Worm (Caenorhabditis elegans): ENCODE results near the gene Y55B1BL.2.

The Y55B1BL.2 gene

ce11 chrIII:402168-402813 lies at the start of gene Y55B1BL.2, which contains the start of gene Y55B1BL.1:
Gene Y55B1BL.2 (plus strand): TSS chrIII:402763.
Gene Y55B1BL.1 (plus strand): TSS chrIII:402384.
- TF ChIP-seq mbf-1 (tag; optimal IDR thresholded peaks at IDR 0.05) (no peak), ztf-11 (tag; optimal IDR thresholded peaks at IDR 0.05) (no peak), nhr-25 (tag; optimal IDR thresholded peaks at IDR 0.05) (peak; percentile 40), nhr-77 (tag; optimal IDR thresholded peaks at IDR 0.05) (no peak), lin-39 (tag; optimal IDR thresholded peaks at IDR 0.05) (no peak), lin-13 (GFP tag; optimal IDR thresholded peaks at IDR 0.05) (no peak), nhr-10 (tag; optimal IDR thresholded peaks at IDR 0.05) (no peak), sma-9 (GFP tag; optimal IDR thresholded peaks at IDR 0.05) (no peak), sma-9 (tag; optimal IDR thresholded peaks at IDR 0.05) (no peak), nhr-12 (tag; optimal IDR thresholded peaks at IDR 0.05) (no peak), blmp-1 (tag; optimal IDR thresholded peaks at IDR 0.05; ENCODE audit: insufficient read depth) (no peak), elt-1 (tag; optimal IDR thresholded peaks at IDR 0.05) (no peak), nhr-129 (tag; optimal IDR thresholded peaks at IDR 0.05) (peak; percentile 19), aly-2 (tag; optimal IDR thresholded peaks at IDR 0.05) (no peak), C34F6.9 (tag; optimal IDR thresholded peaks at IDR 0.05) (no peak)

- TF ChIP-seq peb-1 (tag; optimal IDR thresholded peaks at IDR 0.05) (no peak), sma-9 (GFP tag; optimal IDR thresholded peaks at IDR 0.05) (peak; percentile 12), sma-9 (tag; optimal IDR thresholded peaks at IDR 0.05) (no peak), blmp-1 (tag; optimal IDR thresholded peaks at IDR 0.05; ENCODE audit: insufficient read depth) (no peak)
Observed at ce11 chrIII:352992-353391, 49.6 kb upstream of the Y55B1BL.2 start.

- TF ChIP-seq nhr-23 (tag; optimal IDR thresholded peaks at IDR 0.05) (no peak), sma-3 (GFP tag; optimal IDR thresholded peaks at IDR 0.05) (peak; percentile 86), ztf-11 (tag; optimal IDR thresholded peaks at IDR 0.05) (no peak), nhr-237 (tag; optimal IDR thresholded peaks at IDR 0.05) (peak; percentile 63), sem-4 (tag; optimal IDR thresholded peaks at IDR 0.05) (peak; percentile 65), lin-13 (GFP tag; optimal IDR thresholded peaks at IDR 0.05) (peak; percentile 65), egl-27 (tag; optimal IDR thresholded peaks at IDR 0.05) (peak; percentile 75), ztf-4 (tag; optimal IDR thresholded peaks at IDR 0.05) (peak; percentile 89), blmp-1 (tag; optimal IDR thresholded peaks at IDR 0.05; ENCODE audit: insufficient read depth) (peak; percentile 8), lin-11 (tag; optimal IDR thresholded peaks at IDR 0.05) (peak; percentile 78), unc-39 (tag; optimal IDR thresholded peaks at IDR 0.05) (no peak), nhr-25 (tag; optimal IDR thresholded peaks at IDR 0.05) (peak; percentile 88), mdl-1 (tag; optimal IDR thresholded peaks at IDR 0.05) (peak; percentile 8 to 73), alr-1 (tag; optimal IDR thresholded peaks at IDR 0.05) (no peak), nhr-6 (tag; optimal IDR thresholded peaks at IDR 0.05) (peak; percentile 16), R02D3.7 (tag; optimal IDR thresholded peaks at IDR 0.05) (no peak), fos-1 (tag; optimal IDR thresholded peaks at IDR 0.05) (peak; percentile 55), mbf-1 (tag; optimal IDR thresholded peaks at IDR 0.05) (no peak), nhr-11 (tag; optimal IDR thresholded peaks at IDR 0.05) (no peak), ceh-82 (tag; optimal IDR thresholded peaks at IDR 0.05) (peak; percentile 43), nhr-77 (tag; optimal IDR thresholded peaks at IDR 0.05) (no peak), zag-1 (tag; optimal IDR thresholded peaks at IDR 0.05) (peak; percentile 67), elt-1 (tag; optimal IDR thresholded peaks at IDR 0.05) (no peak), skn-1 (tag; optimal IDR thresholded peaks at IDR 0.05) (no peak), nhr-10 (tag; optimal IDR thresholded peaks at IDR 0.05) (no peak), mab-5 (tag; optimal IDR thresholded peaks at IDR 0.05) (peak; percentile 86), ama-1 (optimal IDR thresholded peaks at IDR 0.05) (peak; percentile 78), aly-2 (tag; optimal IDR thresholded peaks at IDR 0.05) (no peak), C34F6.9 (tag; optimal IDR thresholded peaks at IDR 0.05) (peak; percentile 91), nhr-129 (tag; optimal IDR thresholded peaks at IDR 0.05) (peak; percentile 87), dmd-4 (tag; optimal IDR thresholded peaks at IDR 0.05) (no peak), snpc-4 (tag; optimal IDR thresholded peaks at IDR 0.05) (peak; percentile 56), peb-1 (tag; optimal IDR thresholded peaks at IDR 0.05) (no peak), unc-62 (GFP tag; optimal IDR thresholded peaks at IDR 0.05) (no peak), ceh-16 (tag; optimal IDR thresholded peaks at IDR 0.05) (peak; percentile 37), elt-3 (tag; optimal IDR thresholded peaks at IDR 0.05) (no peak), nhr-21 (tag; optimal IDR thresholded peaks at IDR 0.05) (peak; percentile 88), lsy-2 (tag; optimal IDR thresholded peaks at IDR 0.05) (peak; percentile 66 to 83), crh-2 (tag; optimal IDR thresholded peaks at IDR 0.05) (peak; percentile 90), lin-39 (tag; optimal IDR thresholded peaks at IDR 0.05) (no peak), Y55F3AM.14 (GFP tag; optimal IDR thresholded peaks at IDR 0.05) (peak; percentile 76), sma-9 (GFP tag; optimal IDR thresholded peaks at IDR 0.05) (peak; percentile 50), sma-9 (tag; optimal IDR thresholded peaks at IDR 0.05) (no peak), unc-55 (GFP tag; optimal IDR thresholded peaks at IDR 0.05) (peak; percentile 68)
Observed at ce11 chrIII:354545-355460, 47.8 kb upstream of the Y55B1BL.2 start, which contains the start of gene gei-4. Gene gei-4 (minus strand): TSS chrIII:354800.

Measured in whole organism, L2 larva.